Fruit fly (Drosophila melanogaster) whole organism, prepupa: ENCODE measurements around the gene btn.

Experiments
- CG10631 ChIP-seq: fragments of 200-800 bp; sonication (Bioruptor generic); optimal IDR thresholded peaks from 2 replicates; lab custom pipeline; 2016; ENCODE audit warnings: missing biosample characterization, missing genetic modification characterization
- CG10669 ChIP-seq: fragments of 200-800 bp; sonication (Bioruptor generic); optimal IDR thresholded peaks from 3 replicates; lab custom pipeline; 2018; ENCODE audit warnings: missing biosample characterization, mild to moderate bottlenecking, missing genetic modification characterization, moderate library complexity
- CG11294 ChIP-seq: fragments of 200-800 bp; sonication (Bioruptor generic); IDR thresholded peaks from 2 replicates; pipeline ENCODE4 v1.3.6; 2022; ENCODE audit warnings: missing biosample characterization, missing genetic modification characterization
- CG11762 ChIP-seq: fragments of 200-800 bp; sonication (Bioruptor generic); optimal IDR thresholded peaks from 3 replicates; lab custom pipeline; 2016; ENCODE audit warnings: missing biosample characterization, missing genetic modification characterization; ENCODE audit not compliant: insufficient read depth
- CG15336 ChIP-seq: fragments of 200-800 bp; sonication (Bioruptor generic); IDR thresholded peaks from 2 replicates; pipeline ENCODE4 v1.3.6; 2022; ENCODE audit warnings: missing biosample characterization, missing genetic modification characterization
- CG16779 ChIP-seq: fragments of 200-800 bp; sonication (Bioruptor generic); optimal IDR thresholded peaks from 3 replicates; lab custom pipeline; 2017; ENCODE audit warnings: missing biosample characterization, mild to moderate bottlenecking, missing genetic modification characterization
- CG3032 ChIP-seq: fragments of 200-800 bp; optimal IDR thresholded peaks from 2 replicates; lab custom pipeline; 2019; ENCODE audit warnings: missing biosample characterization, mild to moderate bottlenecking, missing genetic modification characterization, moderate library complexity
- CG31627 ChIP-seq: fragments of 200-800 bp; sonication (Bioruptor generic); optimal IDR thresholded peaks from 3 replicates; lab custom pipeline; 2016; ENCODE audit warnings: missing biosample characterization, missing genetic modification characterization
- CG32006 ChIP-seq: fragments of 200-800 bp; sonication (Bioruptor generic); optimal IDR thresholded peaks from 3 replicates; lab custom pipeline; 2017; ENCODE audit warnings: missing biosample characterization, mild to moderate bottlenecking, missing genetic modification characterization
- CG3919 ChIP-seq: fragments of 200-800 bp; sonication (Bioruptor generic); optimal IDR thresholded peaks from 3 replicates; lab custom pipeline; 2016; ENCODE audit warnings: missing biosample characterization, missing genetic modification characterization
- CG4318 ChIP-seq: fragments of 200-800 bp; sonication (Bioruptor generic); optimal IDR thresholded peaks from 3 replicates; lab custom pipeline; 2017; ENCODE audit warnings: missing biosample characterization, mild to moderate bottlenecking, missing genetic modification characterization
- CG6163 ChIP-seq: fragments of 200-800 bp; sonication (Bioruptor generic); IDR thresholded peaks from 3 replicates; pipeline ENCODE4 v1.3.6; 2022; ENCODE audit warnings: missing biosample characterization, missing genetic modification characterization
- CG6808 ChIP-seq: fragments of 200-800 bp; sonication (Bioruptor generic); optimal IDR thresholded peaks from 3 replicates; lab custom pipeline; 2017; ENCODE audit warnings: missing biosample characterization, missing genetic modification characterization, mild to moderate bottlenecking, moderate library complexity, missing genetic modification reagents
- CG6854 ChIP-seq: fragments of 200-800 bp; sonication (Bioruptor generic); optimal IDR thresholded peaks from 2 replicates; lab custom pipeline; 2017; ENCODE audit warnings: missing biosample characterization, mild to moderate bottlenecking, missing genetic modification characterization
- CG8119 ChIP-seq: fragments of 200-800 bp; sonication (Bioruptor generic); IDR thresholded peaks from 3 replicates; pipeline ENCODE4 v1.3.6; 2022; ENCODE audit warnings: missing biosample characterization, missing genetic modification characterization
- CG8319 ChIP-seq: fragments of 200-800 bp; sonication (Bioruptor generic); optimal IDR thresholded peaks from 3 replicates; lab custom pipeline; 2016; ENCODE audit warnings: missing biosample characterization, missing genetic modification characterization
- Eip78C ChIP-seq: fragments of 200-800 bp; sonication (Bioruptor generic); peaks from one replicate; lab custom pipeline; 2016; ENCODE audit warnings: missing biosample characterization, missing genetic modification characterization
- Ets21C ChIP-seq: fragments of 200-800 bp; sonication (Bioruptor generic); optimal IDR thresholded peaks from 3 replicates; lab custom pipeline; 2016; ENCODE audit warnings: missing biosample characterization, missing genetic modification characterization
- Ets96B ChIP-seq: fragments of 200-800 bp; optimal IDR thresholded peaks from 2 replicates; lab custom pipeline; 2019; ENCODE audit warnings: missing biosample characterization, mild to moderate bottlenecking, missing genetic modification characterization, moderate library complexity
- Gug ChIP-seq: fragments of 200-800 bp; sonication (Bioruptor generic); IDR thresholded peaks from 2 replicates; pipeline ENCODE4 v1.3.6; 2022; ENCODE audit warnings: missing biosample characterization, missing genetic modification characterization
- Hr38 ChIP-seq: sonication (Bioruptor generic); optimal IDR thresholded peaks from 2 replicates; lab custom pipeline; 2016; ENCODE audit warnings: missing biosample characterization, missing genetic modification characterization
- Hr39 ChIP-seq: fragments of 200-800 bp; sonication (Bioruptor generic); optimal IDR thresholded peaks from 2 replicates; lab custom pipeline; 2016; ENCODE audit warnings: missing biosample characterization, missing genetic modification characterization
- Hr4 ChIP-seq: fragments of 200-800 bp; sonication (Bioruptor generic); optimal IDR thresholded peaks from 3 replicates; lab custom pipeline; 2016; ENCODE audit warnings: missing biosample characterization, missing genetic modification characterization
- Met ChIP-seq: fragments of 200-800 bp; sonication (Bioruptor generic); optimal IDR thresholded peaks from 3 replicates; lab custom pipeline; 2016; ENCODE audit warnings: missing biosample characterization, missing genetic modification characterization
- OdsH ChIP-seq: fragments of 200-800 bp; sonication (Bioruptor generic); optimal IDR thresholded peaks from 3 replicates; lab custom pipeline; 2016; ENCODE audit warnings: missing biosample characterization, missing genetic modification characterization
- Sox102F ChIP-seq: fragments of 200-800 bp; sonication (Bioruptor generic); optimal IDR thresholded peaks from 2 replicates; lab custom pipeline; 2016; ENCODE audit warnings: missing biosample characterization, mild to moderate bottlenecking, missing genetic modification characterization
- Sox14 ChIP-seq: fragments of 200-800 bp; sonication (Bioruptor generic); optimal IDR thresholded peaks from 3 replicates; lab custom pipeline; 2016; ENCODE audit warnings: missing biosample characterization, missing genetic modification characterization
- Sox15 ChIP-seq: fragments of 200-800 bp; sonication (Bioruptor generic); optimal IDR thresholded peaks from 3 replicates; lab custom pipeline; 2016; ENCODE audit warnings: missing biosample characterization, missing genetic modification characterization
- achi ChIP-seq: fragments of 200-800 bp; sonication (Bioruptor generic); optimal IDR thresholded peaks from 3 replicates; lab custom pipeline; 2016; ENCODE audit warnings: missing biosample characterization, missing genetic modification characterization
- cyc ChIP-seq: fragments of 200-800 bp; sonication (Bioruptor generic); optimal IDR thresholded peaks from 3 replicates; lab custom pipeline; 2016; ENCODE audit warnings: missing biosample characterization, missing genetic modification characterization
- dsx ChIP-seq: fragments of 200-800 bp; optimal IDR thresholded peaks from 3 replicates; lab custom pipeline; 2019; ENCODE audit warnings: missing biosample characterization, mild to moderate bottlenecking, missing genetic modification characterization, moderate library complexity; ENCODE audit not compliant: poor library complexity, severe bottlenecking
- eg ChIP-seq: fragments of 200-800 bp; sonication (Bioruptor generic); IDR thresholded peaks from 3 replicates; pipeline ENCODE4 v1.3.6; 2022; ENCODE audit warnings: missing biosample characterization, missing genetic modification characterization
- esn ChIP-seq: fragments of 200-800 bp; sonication (Bioruptor generic); optimal IDR thresholded peaks from 2 replicates; lab custom pipeline; 2016; ENCODE audit warnings: missing biosample characterization, mild to moderate bottlenecking, missing genetic modification characterization, moderate library complexity
- fd59A ChIP-seq: fragments of 200-800 bp; sonication (Bioruptor generic); optimal IDR thresholded peaks from 2 replicates; lab custom pipeline; 2017; ENCODE audit warnings: missing biosample characterization, mild to moderate bottlenecking, missing genetic modification characterization, missing genetic modification reagents
- fkh ChIP-seq: fragments of 200-800 bp; sonication (Bioruptor generic); optimal IDR thresholded peaks from 3 replicates; lab custom pipeline; 2017; ENCODE audit warnings: missing biosample characterization, mild to moderate bottlenecking, missing genetic modification characterization, moderate library complexity
- lz ChIP-seq: fragments of 200-800 bp; sonication (Bioruptor generic); optimal IDR thresholded peaks from 3 replicates; lab custom pipeline; 2016; ENCODE audit warnings: missing biosample characterization, missing genetic modification characterization
- net ChIP-seq: fragments of 200-800 bp; sonication (Bioruptor generic); optimal IDR thresholded peaks from 3 replicates; lab custom pipeline; 2016; ENCODE audit warnings: missing biosample characterization, missing genetic modification characterization
- pdm3 ChIP-seq: fragments of 200-800 bp; sonication (Bioruptor generic); optimal IDR thresholded peaks from 3 replicates; lab custom pipeline; 2016; ENCODE audit warnings: missing biosample characterization, missing genetic modification characterization
- salr ChIP-seq, 2 experiments: fragments of 200-800 bp; sonication (Bioruptor generic); optimal IDR thresholded peaks; 3 replicates each; lab custom pipeline; 2016 to 2018; ENCODE audit warnings: missing biosample characterization in 2 of 2, missing genetic modification characterization in 2 of 2, mild to moderate bottlenecking in 1 of 2
- spab ChIP-seq: fragments of 200-800 bp; sonication (Bioruptor generic); optimal IDR thresholded peaks from 2 replicates; lab custom pipeline; 2017; ENCODE audit warnings: missing biosample characterization, mild to moderate bottlenecking, missing genetic modification characterization, missing genetic modification reagents
- ss ChIP-seq, 2 experiments: fragments of 200-800 bp; sonication (Bioruptor generic); optimal IDR thresholded peaks; 2 replicates in 1 of 2; 3 replicates in 1 of 2; lab custom pipeline; 2017 to 2018; ENCODE audit warnings: mild to moderate bottlenecking in 2 of 2, missing biosample characterization in 2 of 2, missing genetic modification characterization in 2 of 2, moderate library complexity in 1 of 2
- svp ChIP-seq: fragments of 200-800 bp; sonication (Bioruptor generic); peaks from one replicate; lab custom pipeline; 2016; ENCODE audit warnings: missing biosample characterization, missing genetic modification characterization

The btn gene

DNA sequence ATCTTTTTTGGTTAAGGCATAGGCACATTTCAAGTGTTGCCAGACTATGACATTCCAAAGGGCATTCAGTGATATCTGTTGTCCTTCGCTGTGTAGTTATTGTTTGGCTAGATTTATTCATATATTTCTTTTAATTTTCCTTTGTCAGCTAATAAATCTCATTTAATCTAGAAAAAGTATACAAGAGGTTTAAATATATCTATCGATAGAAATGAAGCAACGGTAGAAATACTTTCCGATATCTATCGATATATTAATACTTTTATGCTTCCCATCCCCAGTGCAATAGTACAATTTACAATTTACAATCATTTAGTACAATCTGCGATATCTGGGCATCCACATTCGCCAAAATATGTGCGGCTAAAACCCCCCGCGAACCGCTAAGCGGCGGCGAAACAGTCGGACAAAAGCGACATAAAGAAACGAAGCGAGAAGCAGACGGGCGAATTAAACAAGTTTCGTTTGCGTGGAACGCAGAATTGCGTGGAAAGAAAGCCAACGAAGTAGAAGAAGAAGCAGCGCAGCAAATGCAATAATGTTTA lies 1.1 kb upstream of the btn start, which contains the start of gene Efa6 (continued):
- TF ChIP-seq CG3919 (GFP tag; lab: Kevin White, UChicago), result peak; percentile 35
- TF ChIP-seq dsx (GFP tag; lab: Kevin White, UChicago), result peak; percentile 50
- TF ChIP-seq Sox14 (GFP tag; lab: Kevin White, UChicago), result peak; percentile 53
- no peak for TF ChIP-seq CG32006 (GFP tag; lab: Kevin White, UChicago)
- no peak for TF ChIP-seq CG16779 (tag; lab: Kevin White, UChicago)
- peak; percentile 12 for TF ChIP-seq Sox15
- TF ChIP-seq Ets21C, result no peak
- TF ChIP-seq CG31627, result peak; percentile 50
- TF ChIP-seq CG6163 (GFP tag; lab: Robert Waterston, UW), result no peak
- no peak for TF ChIP-seq Hr38 (GFP tag; lab: Kevin White, UChicago)
- TF ChIP-seq spab (GFP tag; lab: Kevin White, UChicago), result no peak
- TF ChIP-seq CG4318 (GFP tag; lab: Kevin White, UChicago), result no peak
- TF ChIP-seq svp (GFP tag; lab: Kevin White, UChicago), result no peak
- TF ChIP-seq fd59A (GFP tag; lab: Kevin White, UChicago), result no peak
- TF ChIP-seq eg (GFP tag; lab: Robert Waterston, UW), result no peak
- TF ChIP-seq Sox102F (GFP tag; lab: Kevin White, UChicago), result no peak
- no peak for TF ChIP-seq pdm3
- TF ChIP-seq achi, result no peak
- peak; percentile 53 for TF ChIP-seq Hr4
- peak; percentile 37; the same call in 1 of the 2 replicates for TF ChIP-seq CG15336 (GFP tag; lab: Robert Waterston, UW)
- TF ChIP-seq CG6854 (GFP tag; lab: Kevin White, UChicago), result peak; percentile 57
- TF ChIP-seq ss (GFP tag; optimal IDR thresholded peaks at IDR 0.05; lab: Kevin White, UChicago), result peak in 1 of 2 experiments; percentile 46

- TF ChIP-seq CG10669 (GFP tag; lab: Kevin White, UChicago) (no peak), Eip78C (GFP tag; lab: Kevin White, UChicago) (peak; percentile 10), fkh (GFP tag; lab: Kevin White, UChicago) (peak; percentile 84), salr (GFP tag; optimal IDR thresholded peaks at IDR 0.05; lab: Kevin White, UChicago) (no peak), cyc (GFP tag; lab: Kevin White, UChicago) (no peak), eg (GFP tag; lab: Robert Waterston, UW) (no peak), CG11294 (no peak), Hr4 (no peak), CG11762 (GFP tag; lab: Kevin White, UChicago) (no peak), Sox102F (GFP tag; lab: Kevin White, UChicago) (no peak), OdsH (GFP tag; lab: Kevin White, UChicago) (no peak), Sox15 (no peak)
Measured at dm6 chr3R:22584582-22584981, 1.8 kb downstream of the btn start, which contains the start of the genes CG33107 and CG6937. TSS of gene CG33107 (minus strand) at chr3R:22584718. TSS of gene CG6937 (plus strand) at chr3R:22584773.

- TF ChIP-seq eg (GFP tag; lab: Robert Waterston, UW) (no peak), Ets96B (tag; lab: Kevin White, UChicago) (no peak), Gug (GFP tag; lab: Robert Waterston, UW) (no peak), dsx (GFP tag; lab: Kevin White, UChicago) (no peak), Hr4 (no peak), net (GFP tag; lab: Kevin White, UChicago) (no peak), Sox15 (no peak), fkh (GFP tag; lab: Kevin White, UChicago) (no peak)
Measured at dm6 chr3R:22582981-22583380, 3.4 kb downstream of the btn start, which contains the start of gene Dph5. TSS of gene Dph5 (minus strand) at chr3R:22583225.

DNA sequence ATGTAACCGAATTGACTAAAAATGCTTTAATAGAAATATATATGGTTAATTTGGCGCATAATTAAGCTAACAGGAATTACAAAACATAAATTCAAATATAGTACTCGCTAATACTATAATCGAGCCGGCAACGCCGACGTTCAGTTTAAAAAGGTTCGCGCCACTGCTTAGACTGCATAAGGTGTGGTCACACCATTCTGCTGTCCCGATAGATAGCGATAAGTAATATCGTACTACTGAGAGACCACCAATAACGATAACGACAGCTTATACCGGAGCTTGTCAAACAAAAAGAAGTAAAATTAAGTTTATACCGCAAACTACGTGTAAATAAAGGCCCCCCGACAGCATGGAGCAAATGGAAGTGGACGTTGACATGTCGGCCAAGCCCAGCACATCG lies 5.9 kb downstream of the btn start, which contains the start of gene CSN6:
Gene CSN6, plus strand, starts transcription at position 228 of the 400 bp plus-strand sequence.
- TF ChIP-seq svp (GFP tag; lab: Kevin White, UChicago) (no peak), Ets21C (no peak), CG10631 (GFP tag; lab: Kevin White, UChicago) (no peak), CG8319 (no peak), Sox15 (no peak), dsx (GFP tag; lab: Kevin White, UChicago) (peak; percentile 67), Eip78C (GFP tag; lab: Kevin White, UChicago) (peak; percentile 15), CG10669 (GFP tag; lab: Kevin White, UChicago) (no peak), lz (GFP tag; lab: Kevin White, UChicago) (no peak), cyc (GFP tag; lab: Kevin White, UChicago) (no peak), CG6808 (GFP tag; lab: Kevin White, UChicago) (no peak), Sox14 (GFP tag; lab: Kevin White, UChicago) (peak; percentile 36), Ets96B (tag; lab: Kevin White, UChicago) (no peak), Gug (GFP tag; lab: Robert Waterston, UW) (no peak), fd59A (GFP tag; lab: Kevin White, UChicago) (no peak), CG8119 (GFP tag; lab: Robert Waterston, UW) (no peak), OdsH (GFP tag; lab: Kevin White, UChicago) (no peak), CG3919 (GFP tag; lab: Kevin White, UChicago) (no peak), Hr39 (no peak), esn (no peak), Met (GFP tag; lab: Kevin White, UChicago) (no peak), spab (GFP tag; lab: Kevin White, UChicago) (no peak), ss (GFP tag; optimal IDR thresholded peaks at IDR 0.05; lab: Kevin White, UChicago) (no peak), CG3032 (tag; lab: Kevin White, UChicago) (peak; percentile 19)
